Worm (Caenorhabditis elegans) whole organism, young adult: ENCODE data around the gene F41C6.4.

Experiments
- B0035.1 ChIP-seq: sonication (generic microtip); optimal IDR thresholded peaks from 2 replicates; lab custom pipeline; 2016; ENCODE audit warnings: missing genetic modification characterization, mild to moderate bottlenecking, missing compliant biosample characterization, missing genotype, missing genetic modification reagents
- B0261.1 ChIP-seq: sonication (generic microtip); optimal IDR thresholded peaks from 2 replicates; lab custom pipeline; 2016; ENCODE audit warnings: mild to moderate bottlenecking, missing genetic modification characterization, moderate library complexity, missing compliant biosample characterization
- D2030.7 ChIP-seq: fragments of 200-800 bp; sonication (Bioruptor generic); IDR thresholded peaks from 2 replicates; pipeline ENCODE4 v1.3.6; 2022; ENCODE audit warnings: missing genetic modification reagents, missing genetic modification characterization, missing compliant biosample characterization
- F33H1.4 ChIP-seq: fragments of 200-800 bp; sonication (Bioruptor generic); IDR thresholded peaks from 2 replicates; pipeline ENCODE4 v1.3.6; 2022; ENCODE audit warnings: missing genetic modification reagents, missing genetic modification characterization, missing compliant biosample characterization
- F49E8.2 ChIP-seq: sonication (generic microtip); optimal IDR thresholded peaks from 3 replicates; lab custom pipeline; 2017; ENCODE audit warnings: missing genetic modification characterization, mild to moderate bottlenecking, missing compliant biosample characterization, antibody characterized with exemption, moderate library complexity; ENCODE audit not compliant: insufficient read depth
- F52B5.7 ChIP-seq: sonication (generic microtip); optimal IDR thresholded peaks from 2 replicates; lab custom pipeline; 2016; ENCODE audit warnings: mild to moderate bottlenecking, missing genetic modification characterization, missing compliant biosample characterization
- Y53F4B.3 ChIP-seq: fragments of 200-800 bp; sonication (Bioruptor generic); IDR thresholded peaks from 2 replicates; pipeline ENCODE4 v1.3.6; 2022; ENCODE audit warnings: missing genetic modification reagents, missing genetic modification characterization, missing compliant biosample characterization
- Y79H2A.3 ChIP-seq: fragments of 200-800 bp; sonication (Bioruptor generic); conservative IDR thresholded peaks from 2 replicates; pipeline ENCODE4 v1.3.6; 2022; ENCODE audit warnings: missing genetic modification reagents, missing genetic modification characterization, missing compliant biosample characterization
- ZK185.1 ChIP-seq: sonication (generic microtip); optimal IDR thresholded peaks from 2 replicates; lab custom pipeline; 2016; ENCODE audit warnings: mild to moderate bottlenecking, missing genetic modification characterization, missing compliant biosample characterization; ENCODE audit not compliant: poor library complexity, severe bottlenecking
- ama-1 ChIP-seq, 3 experiments: fragments of 150-350 bp in 1 of 3; sonication (generic microtip) in 2 of 3; optimal IDR thresholded peaks; 2 replicates each; lab custom pipeline; 2014 to 2018; ENCODE audit warnings: missing biosample characterization in 2 of 3, missing genetic modification characterization in 2 of 3, missing genetic modification reagents in 2 of 3
- cebp-2 ChIP-seq: fragments of 200-800 bp; sonication (Bioruptor generic); IDR thresholded peaks from 2 replicates; pipeline ENCODE4 v1.3.6; 2022; ENCODE audit warnings: missing genetic modification characterization, missing compliant biosample characterization
- chd-7 ChIP-seq: sonication (generic microtip); optimal IDR thresholded peaks from 2 replicates; lab custom pipeline; 2016; ENCODE audit warnings: mild to moderate bottlenecking, missing genetic modification characterization, moderate library complexity, missing compliant biosample characterization
- dox-1 ChIP-seq: fragments of 200-800 bp; sonication (Bioruptor generic); IDR thresholded peaks from 2 replicates; pipeline ENCODE4 v1.3.6; 2022; ENCODE audit warnings: missing genetic modification reagents, missing genetic modification characterization, missing compliant biosample characterization
- ets-4 ChIP-seq: fragments of 200-800 bp; sonication (Bioruptor generic); optimal IDR thresholded peaks from 2 replicates; lab custom pipeline; 2018; ENCODE audit warnings: mild to moderate bottlenecking, missing genetic modification characterization, missing compliant biosample characterization
- him-1 ChIP-seq: sonication (generic microtip); optimal IDR thresholded peaks from 2 replicates; lab custom pipeline; 2016; ENCODE audit warnings: missing genotype, missing genetic modification reagents, missing genetic modification characterization, missing compliant biosample characterization
- hlh-26 ChIP-seq: fragments of 200-800 bp; sonication (Bioruptor generic); conservative IDR thresholded peaks from 2 replicates; pipeline ENCODE4 v1.3.6; 2022; ENCODE audit warnings: missing genetic modification reagents, missing genetic modification characterization, missing compliant biosample characterization
- hmg-1.2 ChIP-seq: fragments of 200-800 bp; sonication (Bioruptor generic); IDR thresholded peaks from 2 replicates; pipeline ENCODE4 v1.3.6; 2022; ENCODE audit warnings: missing genetic modification reagents, missing genetic modification characterization, missing compliant biosample characterization
- hmg-20 ChIP-seq: fragments of 200-800 bp; sonication (Bioruptor generic); IDR thresholded peaks from 2 replicates; pipeline ENCODE4 v1.3.6; 2022; ENCODE audit warnings: missing genetic modification reagents, missing genetic modification characterization, missing compliant biosample characterization
- lag-1 ChIP-seq: fragments of 200-800 bp; sonication (Bioruptor generic); IDR thresholded peaks from 2 replicates; pipeline ENCODE4 v1.3.6; 2022; ENCODE audit warnings: missing genetic modification reagents, missing genetic modification characterization, missing compliant biosample characterization
- let-526 ChIP-seq: fragments of 200-800 bp; sonication (Bioruptor generic); IDR thresholded peaks from 2 replicates; pipeline ENCODE4 v1.3.6; 2022; ENCODE audit warnings: missing genetic modification reagents, missing genetic modification characterization, missing compliant biosample characterization
- let-607 ChIP-seq, 2 experiments: fragments of 200-800 bp in 1 of 2; sonication (Bioruptor generic) in 1 of 2; sonication (generic microtip) in 1 of 2; optimal IDR thresholded peaks; 2 replicates each; lab custom pipeline; 2016 to 2018; ENCODE audit warnings: mild to moderate bottlenecking in 2 of 2, missing compliant biosample characterization in 2 of 2, missing genetic modification characterization in 2 of 2, moderate library complexity in 2 of 2, missing genotype in 1 of 2
- lir-1 ChIP-seq: fragments of 200-800 bp; sonication (Bioruptor generic); conservative IDR thresholded peaks from 2 replicates; pipeline ENCODE4 v1.3.6; 2022; ENCODE audit warnings: missing genetic modification reagents, missing genetic modification characterization, missing compliant biosample characterization
- madf-10 ChIP-seq: sonication (generic microtip); optimal IDR thresholded peaks from 2 replicates; lab custom pipeline; 2016; ENCODE audit warnings: mild to moderate bottlenecking, missing genetic modification characterization, missing compliant biosample characterization
- mel-28 ChIP-seq: sonication (generic microtip); optimal IDR thresholded peaks from 2 replicates; lab custom pipeline; 2016; ENCODE audit warnings: borderline replicate concordance, mild to moderate bottlenecking, missing genetic modification characterization, missing compliant biosample characterization
- mes-4 ChIP-seq: sonication (generic microtip); optimal IDR thresholded peaks from 2 replicates; lab custom pipeline; 2016; ENCODE audit warnings: missing genotype, missing genetic modification characterization, missing compliant biosample characterization
- mxl-1 ChIP-seq: sonication (generic microtip); optimal IDR thresholded peaks from 2 replicates; lab custom pipeline; 2016; ENCODE audit warnings: missing genetic modification characterization, missing compliant biosample characterization
- nhr-80 ChIP-seq: sonication (generic microtip); optimal IDR thresholded peaks from 2 replicates; lab custom pipeline; 2016; ENCODE audit warnings: missing genetic modification characterization, missing compliant biosample characterization
- pbrm-1 ChIP-seq: fragments of 200-800 bp; sonication (Bioruptor generic); IDR thresholded peaks from 2 replicates; pipeline ENCODE4 v1.3.6; 2022; ENCODE audit warnings: missing genetic modification reagents, missing genetic modification characterization, missing compliant biosample characterization
- pha-4 ChIP-seq: fragments of 150-350 bp; sonication (generic microtip); optimal IDR thresholded peaks from 2 replicates; lab custom pipeline; 2014; ENCODE audit warnings: missing biosample characterization, missing genetic modification reagents, missing genetic modification characterization
- rec-8 ChIP-seq, 2 experiments: sonication (generic microtip); optimal IDR thresholded peaks; 2 replicates each; lab custom pipeline; 2016; ENCODE audit warnings: mild to moderate bottlenecking in 2 of 2, missing genetic modification characterization in 2 of 2, missing genetic modification reagents in 2 of 2, missing genotype in 2 of 2, missing biosample characterization in 1 of 2, missing compliant biosample characterization in 1 of 2, moderate library complexity in 1 of 2
- rpc-1 ChIP-seq, 2 experiments: fragments of 150-350 bp in 1 of 2; sonication (generic microtip) in 1 of 2; optimal IDR thresholded peaks; 2 replicates each; lab custom pipeline; 2014 to 2018; ENCODE audit warnings: missing biosample characterization in 1 of 2, missing genetic modification characterization in 1 of 2, missing genetic modification reagents in 1 of 2, missing genotype in 1 of 2
- snpc-4 ChIP-seq, 5 experiments: fragments of 150-350 bp in 1 of 5; sonication (generic microtip) in 4 of 5; optimal IDR thresholded peaks; 2 replicates each; lab custom pipeline; 2014 to 2018; ENCODE audit warnings: missing genetic modification characterization in 5 of 5, missing biosample characterization in 3 of 5, antibody characterized with exemption in 2 of 5, mild to moderate bottlenecking in 2 of 5, missing compliant biosample characterization in 2 of 5, missing genotype in 2 of 5, moderate library complexity in 2 of 5, missing genetic modification reagents in 1 of 5
- tbx-9 ChIP-seq: sonication (generic microtip); optimal IDR thresholded peaks from 2 replicates; lab custom pipeline; 2016; ENCODE audit warnings: borderline replicate concordance, missing genetic modification characterization, inconsistent platforms, missing compliant biosample characterization
- tlf-1 ChIP-seq: fragments of 200-800 bp; sonication (Bioruptor generic); optimal IDR thresholded peaks from 2 replicates; lab custom pipeline; 2018; ENCODE audit warnings: mild to moderate bottlenecking, missing genetic modification characterization, missing compliant biosample characterization
- ztf-22 ChIP-seq: fragments of 200-800 bp; sonication (Bioruptor generic); optimal IDR thresholded peaks from 2 replicates; lab custom pipeline; 2018; ENCODE audit warnings: mild to moderate bottlenecking, missing genetic modification characterization, moderate library complexity, missing compliant biosample characterization
- ztf-25 ChIP-seq: fragments of 200-800 bp; sonication (Bioruptor generic); IDR thresholded peaks from 2 replicates; pipeline ENCODE4 v1.3.6; 2022; ENCODE audit warnings: missing genetic modification reagents, missing genetic modification characterization, missing compliant biosample characterization

The F41C6.4 gene

DNA sequence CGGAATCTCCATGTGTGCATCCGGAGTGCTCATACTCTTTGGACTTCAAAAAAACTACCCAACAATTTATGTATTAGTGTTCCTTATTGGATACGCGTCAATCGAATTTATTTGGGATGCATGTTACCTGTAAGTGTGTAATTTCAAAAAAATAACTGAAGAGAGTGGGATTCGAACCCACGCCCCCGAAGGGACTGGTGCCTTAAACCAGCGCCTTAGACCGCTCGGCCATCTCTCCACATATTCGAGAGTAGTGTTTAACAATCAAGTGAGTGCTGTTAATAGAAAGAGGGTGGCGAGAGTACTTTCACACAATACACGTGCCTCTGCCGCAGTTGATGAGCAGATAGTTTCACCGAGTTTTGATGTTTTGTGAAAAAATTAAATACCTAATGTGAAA, 28.3 kb upstream of the F41C6.4 start (continued):
- TF ChIP-seq hlh-26 (GFP tag; lab: Robert Waterston, UW), result no peak
- TF ChIP-seq nhr-80, result peak; percentile 36
- peak; percentile 88 for TF ChIP-seq him-1 (tag; lab: Kevin White, UChicago)
- peak; percentile 64 for TF ChIP-seq mes-4 (tag; lab: Kevin White, UChicago)
- peak; percentile 44 for TF ChIP-seq let-607 (tag; optimal IDR thresholded peaks at IDR 0.05; lab: Kevin White, UChicago)
- no peak for TF ChIP-seq cebp-2 (GFP tag; lab: Robert Waterston, UW)
- peak; percentile 58 to 78 for TF ChIP-seq rec-8 (tag; optimal IDR thresholded peaks at IDR 0.05; lab: Kevin White, UChicago)
- no peak for TF ChIP-seq let-526 (GFP tag; lab: Robert Waterston, UW)
- peak; percentile 80 for TF ChIP-seq ZK185.1
- TF ChIP-seq ama-1 (optimal IDR thresholded peaks at IDR 0.05; lab: Kevin White, UChicago), result no peak
- TF ChIP-seq ama-1 (GFP tag; optimal IDR thresholded peaks at IDR 0.05; lab: Kevin White, UChicago), result peak; percentile 42 to 73
- TF ChIP-seq F49E8.2 (tag; lab: Kevin White, UChicago), result no peak
- peak; percentile 73 for TF ChIP-seq chd-7 (tag; lab: Kevin White, UChicago)
- TF ChIP-seq Y53F4B.3 (GFP tag; lab: Robert Waterston, UW), result 0 out of 2 replicates have a peak, but pooled peaks have one; percentile 39
- peak; percentile 85 for TF ChIP-seq pbrm-1
- TF ChIP-seq B0035.1 (tag; lab: Kevin White, UChicago), result peak; percentile 4

DNA sequence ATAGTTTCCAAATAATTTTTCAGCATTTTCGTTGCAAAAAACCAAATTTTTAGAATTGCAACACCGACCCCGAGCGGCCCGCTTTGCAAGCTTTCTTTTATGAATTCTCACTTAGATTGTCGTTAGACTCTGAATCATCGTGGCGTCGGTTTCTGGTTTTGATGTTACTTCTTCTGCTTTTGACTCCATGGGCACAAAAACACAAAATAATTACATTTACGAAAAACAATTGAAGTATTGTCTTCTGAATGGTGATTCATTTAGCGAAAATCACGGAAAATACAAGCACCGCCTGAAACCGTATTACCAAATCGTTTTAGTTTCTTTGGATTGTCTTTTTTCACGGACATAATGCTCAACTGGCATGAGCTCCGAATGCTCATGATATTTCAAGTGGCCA, 26.5 kb upstream of the F41C6.4 start, which contains the start of gene pes-23:
pes-23 (plus strand) TSS at position 301 of the 400 bp plus-strand sequence.
- TF ChIP-seq D2030.7 (GFP tag; lab: Robert Waterston, UW), result no peak
- no peak for TF ChIP-seq mel-28 (tag; lab: Kevin White, UChicago)
- no peak for TF ChIP-seq rpc-1 (optimal IDR thresholded peaks at IDR 0.05; lab: Kevin White, UChicago)
- no peak for TF ChIP-seq rpc-1 (tag; optimal IDR thresholded peaks at IDR 0.05; lab: Kevin White, UChicago)
- TF ChIP-seq ZK185.1, result no peak
- TF ChIP-seq madf-10, result no peak
- no peak for TF ChIP-seq chd-7 (tag; lab: Kevin White, UChicago)
- TF ChIP-seq lir-1 (GFP tag; lab: Robert Waterston, UW), result no peak
- TF ChIP-seq B0261.1, result no peak
- no peak for TF ChIP-seq ztf-22 (GFP tag; lab: Kevin White, UChicago)
- TF ChIP-seq pha-4 (tag; lab: Kevin White, UChicago), result no peak
- TF ChIP-seq dox-1, result no peak
- TF ChIP-seq tbx-9 (tag; lab: Kevin White, UChicago), result no peak
- TF ChIP-seq ets-4, result no peak

DNA sequence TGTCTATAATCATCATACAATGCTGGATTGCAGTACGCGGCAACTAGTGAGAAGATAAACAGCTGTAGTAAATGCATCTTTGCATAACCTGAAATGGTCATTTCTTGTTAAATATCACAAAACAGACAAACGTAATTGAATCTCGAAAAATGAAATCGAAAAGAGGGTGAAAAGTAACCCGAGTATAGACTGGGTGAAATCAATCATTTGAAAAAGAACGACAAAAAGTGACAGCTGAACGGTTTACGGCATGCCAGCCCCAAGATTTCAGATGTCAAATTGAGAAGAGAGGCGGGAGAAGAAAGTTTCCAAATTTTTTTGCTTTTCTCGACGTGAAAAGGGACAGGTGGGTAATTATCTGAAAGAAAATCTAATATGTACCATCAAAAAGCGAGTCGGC, 25.2 kb upstream of the F41C6.4 start, which contains the start of gene F14B8.4:
F14B8.4 (minus strand) TSS at position 101 of the 400 bp plus-strand sequence.
- TF ChIP-seq hmg-1.2 (GFP tag; lab: Robert Waterston, UW) (no peak), Y79H2A.3 (GFP tag; lab: Robert Waterston, UW) (no peak), hmg-20 (GFP tag; lab: Robert Waterston, UW) (no peak), dox-1 (no peak), ets-4 (no peak), tlf-1 (GFP tag; lab: Kevin White, UChicago) (no peak)

DNA sequence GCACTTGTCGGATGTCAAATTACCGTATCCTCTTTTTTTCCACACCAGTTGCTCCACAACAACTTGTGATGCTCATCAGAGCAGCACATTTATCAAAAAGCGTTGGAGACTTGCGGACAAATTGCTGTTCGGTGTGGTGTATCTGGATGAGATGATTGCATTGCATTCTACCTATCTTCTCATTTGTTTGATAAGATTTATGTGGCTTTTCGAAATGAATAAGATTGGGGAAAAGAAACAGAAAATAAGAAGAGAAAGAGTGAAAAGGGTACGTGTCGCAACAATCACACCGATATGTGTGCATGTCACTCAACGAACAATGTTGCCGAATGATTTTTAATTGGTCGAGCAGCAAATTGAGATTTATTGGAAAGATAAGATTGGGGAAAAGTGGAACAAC, 19.5 kb upstream of the F41C6.4 start:
- TF ChIP-seq F33H1.4 (GFP tag; lab: Robert Waterston, UW) (no peak), mxl-1 (tag; lab: Kevin White, UChicago) (no peak), lir-1 (GFP tag; lab: Robert Waterston, UW) (no peak), ztf-25 (no peak), snpc-4 (GFP tag; optimal IDR thresholded peaks at IDR 0.05; lab: Kevin White, UChicago) (no peak), snpc-4 (tag; optimal IDR thresholded peaks at IDR 0.05; lab: Kevin White, UChicago) (no peak), F52B5.7 (tag; lab: Kevin White, UChicago) (no peak), lag-1 (GFP tag; lab: Robert Waterston, UW) (no peak)
